Worm (Caenorhabditis elegans) whole organism, L2 larva: ENCODE results near the gene npr-20.

Experiments
- alr-1 ChIP-seq: fragments of 150-350 bp; optimal IDR thresholded peaks from 2 replicates; lab custom pipeline; 2014; ENCODE audit warnings: missing biosample characterization, missing genetic modification characterization
- ama-1 ChIP-seq: fragments of 150-350 bp; optimal IDR thresholded peaks from 2 replicates; lab custom pipeline; 2018; ENCODE audit warnings: inconsistent platforms
- blmp-1 ChIP-seq: sonication (generic microtip); optimal IDR thresholded peaks from 2 replicates; lab custom pipeline; 2017; ENCODE audit warnings: missing genetic modification characterization, mild to moderate bottlenecking, missing compliant biosample characterization, antibody characterized with exemption, moderate library complexity; ENCODE audit not compliant: insufficient read depth
- ceh-16 ChIP-seq: fragments of 150-350 bp; optimal IDR thresholded peaks from 2 replicates; lab custom pipeline; 2014; ENCODE audit warnings: missing biosample characterization, missing genetic modification characterization
- elt-3 ChIP-seq: sonication (generic microtip); optimal IDR thresholded peaks from 2 replicates; lab custom pipeline; 2017; ENCODE audit warnings: missing biosample characterization, missing genetic modification characterization
- lin-13 ChIP-seq: fragments of 150-350 bp; optimal IDR thresholded peaks from 2 replicates; lab custom pipeline; 2014; ENCODE audit warnings: missing biosample characterization, missing genetic modification reagents, missing genetic modification characterization
- lin-39 ChIP-seq: fragments of 150-350 bp; optimal IDR thresholded peaks from 2 replicates; lab custom pipeline; 2014; ENCODE audit warnings: missing biosample characterization, missing genetic modification reagents, missing genetic modification characterization
- nhr-11 ChIP-seq: fragments of 150-350 bp; optimal IDR thresholded peaks from 2 replicates; lab custom pipeline; 2014; ENCODE audit warnings: missing biosample characterization, missing genetic modification characterization
- nhr-77 ChIP-seq: fragments of 150-350 bp; optimal IDR thresholded peaks from 2 replicates; lab custom pipeline; 2014; ENCODE audit warnings: missing biosample characterization, missing genetic modification characterization
- sma-3 ChIP-seq: sonication (generic microtip); optimal IDR thresholded peaks from 2 replicates; lab custom pipeline; 2016; ENCODE audit warnings: missing genetic modification reagents, missing genetic modification characterization, missing compliant biosample characterization
- ztf-1 ChIP-seq: fragments of 200-800 bp; sonication (Bioruptor generic); conservative IDR thresholded peaks from 2 replicates; pipeline ENCODE4 v1.3.6; 2022; ENCODE audit warnings: missing genetic modification characterization, missing compliant biosample characterization
- ztf-11 ChIP-seq: sonication (generic microtip); optimal IDR thresholded peaks from 2 replicates; lab custom pipeline; 2017; ENCODE audit warnings: missing biosample characterization, missing genetic modification characterization

- TF ChIP-seq ama-1 (lab: Kevin White, UChicago) (no peak), nhr-11 (tag; lab: Kevin White, UChicago) (no peak), nhr-77 (tag; lab: Kevin White, UChicago) (no peak), lin-13 (no peak), lin-39 (tag; lab: Kevin White, UChicago) (no peak), blmp-1 (no peak), sma-3 (GFP tag; lab: Kevin White, UChicago) (no peak), elt-3 (tag; lab: Kevin White, UChicago) (no peak), ztf-1 (no peak), alr-1 (tag; lab: Kevin White, UChicago) (no peak), ztf-11 (tag; lab: Kevin White, UChicago) (no peak), ceh-16 (tag; lab: Kevin White, UChicago) (no peak)
Observed at ce11 chrII:8911929-8912328, 47.0 kb upstream of the npr-20 start, which contains the start of gene B0457.4.
